Fruit fly (Drosophila melanogaster): ENCODE data around the gene Arglu1.

Arglu1 gene

dm6 chr2L:9956993-9957652 lies 19.2 kb upstream of the Arglu1 start, which contains the start of the genes CG4658 and CG5846 (continued):
- peak; percentile 80 for TF ChIP-seq gsb (GFP tag; IDR thresholded peaks at IDR 0.05)
- peak; percentile 92 for TF ChIP-seq CG11085 (GFP tag; IDR thresholded peaks at IDR 0.05)
- peak; percentile 83 for TF ChIP-seq Vsx1 (GFP tag; optimal IDR thresholded peaks at IDR 0.05)
- TF ChIP-seq ken (GFP tag; IDR thresholded peaks at IDR 0.05): peak; percentile 83
- TF ChIP-seq CG10462 (GFP tag; optimal IDR thresholded peaks at IDR 0.05): peak; percentile 93
- no peak for TF ChIP-seq HLH4C (GFP tag; IDR thresholded peaks at IDR 0.05; ENCODE audit: partially characterized antibody)
- peak; percentile 74 for TF ChIP-seq CG7786 (GFP tag; optimal IDR thresholded peaks at IDR 0.05)
- TF ChIP-seq CG8290 (GFP tag; optimal IDR thresholded peaks at IDR 0.05): peak; percentile 89
- TF ChIP-seq CG8290 (tag; optimal IDR thresholded peaks at IDR 0.05): no peak
- TF ChIP-seq CG1832 (GFP tag; optimal IDR thresholded peaks at IDR 0.05): no peak
- TF ChIP-seq CG4328 (GFP tag; optimal IDR thresholded peaks at IDR 0.05): peak; percentile 68
- TF ChIP-seq eve (GFP tag; optimal IDR thresholded peaks at IDR 0.05): no peak
- peak; percentile 90 for TF ChIP-seq CG18476 (GFP tag; optimal IDR thresholded peaks at IDR 0.05)
- peak; percentile 96 for TF ChIP-seq Abd-B (GFP tag; optimal IDR thresholded peaks at IDR 0.05)
- peak; percentile 96 for TF ChIP-seq CG17361 (GFP tag; IDR thresholded peaks at IDR 0.05)
- TF ChIP-seq CG13287 (GFP tag; IDR thresholded peaks at IDR 0.05; ENCODE audit: partially characterized antibody): peak; percentile 41; the same call in 1 of the 2 replicates
- peak; percentile 90 for TF ChIP-seq pum (GFP tag; optimal IDR thresholded peaks at IDR 0.05)
- peak; percentile 89 for TF ChIP-seq pho (GFP tag; optimal IDR thresholded peaks at IDR 0.05)
- peak; percentile 97 for TF ChIP-seq CG6689 (GFP tag; IDR thresholded peaks at IDR 0.05)
- peak; percentile 81 for TF ChIP-seq CG6254 (GFP tag; optimal IDR thresholded peaks at IDR 0.05)
- peak; percentile 90 for TF ChIP-seq CG13296 (GFP tag; optimal IDR thresholded peaks at IDR 0.05)
- peak; percentile 78 for TF ChIP-seq CG11398 (GFP tag; optimal IDR thresholded peaks at IDR 0.05)
- TF ChIP-seq CG7271 (tag; optimal IDR thresholded peaks at IDR 0.05): peak; percentile 94
- TF ChIP-seq CG11093 (GFP tag; IDR thresholded peaks at IDR 0.05): peak; percentile 91
- TF ChIP-seq CG4707 (GFP tag; optimal IDR thresholded peaks at IDR 0.05): peak; percentile 64
- TF ChIP-seq Hmx (GFP tag; optimal IDR thresholded peaks at IDR 0.05): peak; percentile 73
- peak; percentile 44; the same call in 1 of the 3 replicates for TF ChIP-seq sr (GFP tag; IDR thresholded peaks at IDR 0.05)
- peak; percentile 94 for TF ChIP-seq CG3726 (GFP tag; IDR thresholded peaks at IDR 0.05)
- TF ChIP-seq Max (GFP tag; optimal IDR thresholded peaks at IDR 0.05): peak; percentile 90
- TF ChIP-seq stwl (tag; optimal IDR thresholded peaks at IDR 0.05): peak; percentile 64
- no peak for TF ChIP-seq Opbp (GFP tag; IDR thresholded peaks at IDR 0.05; ENCODE audit: partially characterized antibody)
- no peak for TF ChIP-seq grn (GFP tag; optimal IDR thresholded peaks at IDR 0.05)
- TF ChIP-seq exex (tag; optimal IDR thresholded peaks at IDR 0.05): peak; percentile 82
- TF ChIP-seq cad (GFP tag; optimal IDR thresholded peaks at IDR 0.05): no peak
- peak; percentile 94 for TF ChIP-seq lab (GFP tag; optimal IDR thresholded peaks at IDR 0.05)
- peak; percentile 96 for TF ChIP-seq zen (tag; optimal IDR thresholded peaks at IDR 0.05)
- peak; percentile 71 for TF ChIP-seq CG1647 (GFP tag; optimal IDR thresholded peaks at IDR 0.05)
- TF ChIP-seq dysf (GFP tag; IDR thresholded peaks at IDR 0.05): peak; percentile 95
- peak; percentile 75 for TF ChIP-seq CG12744 (GFP tag; optimal IDR thresholded peaks at IDR 0.05)
- TF ChIP-seq slou (GFP tag; optimal IDR thresholded peaks at IDR 0.05): peak; percentile 88
- peak; percentile 81 for TF ChIP-seq disco-r (GFP tag; optimal IDR thresholded peaks at IDR 0.05)
- TF ChIP-seq CG34422 (GFP tag; IDR thresholded peaks at IDR 0.05): peak; percentile 96
- peak; percentile 92 for TF ChIP-seq CG4730 (GFP tag; IDR thresholded peaks at IDR 0.05)
- peak; percentile 71 for TF ChIP-seq CG1603 (tag; optimal IDR thresholded peaks at IDR 0.05)
- TF ChIP-seq CG11504 (tag; optimal IDR thresholded peaks at IDR 0.05): peak; percentile 94
- no peak for TF ChIP-seq Hey (tag; optimal IDR thresholded peaks at IDR 0.05)
- peak; percentile 64; the same call in 1 of the 2 replicates for TF ChIP-seq CG43689 (GFP tag; IDR thresholded peaks at IDR 0.05)
- TF ChIP-seq ara (GFP tag; IDR thresholded peaks at IDR 0.05): peak; percentile 95
- TF ChIP-seq gcm2 (GFP tag; optimal IDR thresholded peaks at IDR 0.05): peak; percentile 25
- peak; percentile 95 for TF ChIP-seq ind (GFP tag; optimal IDR thresholded peaks at IDR 0.05)
